Worm (Caenorhabditis elegans) whole organism, L4 larva: ENCODE measurements around the gene nep-6.
A peak's percentile ranks its signal among the peaks of the same experiment; 100 is the strongest.

Experiments used
- F10B5.3 ChIP-seq: sonication (generic microtip); optimal IDR thresholded peaks from 2 replicates; lab custom pipeline; 2016; ENCODE audit warnings: mild to moderate bottlenecking, missing genetic modification characterization, missing compliant biosample characterization
- F44E2.7 ChIP-seq: fragments of 200-800 bp; sonication (Bioruptor generic); IDR thresholded peaks from 2 replicates; pipeline ENCODE4 v2.1.2; 2022; ENCODE audit warnings: missing genetic modification characterization, missing compliant biosample characterization
- R02D3.7 ChIP-seq: fragments of 150-350 bp; sonication (generic microtip); optimal IDR thresholded peaks from 3 replicates; lab custom pipeline; 2014; ENCODE audit warnings: missing biosample characterization, missing genetic modification characterization
- T20F7.1 ChIP-seq: fragments of 200-800 bp; sonication (Bioruptor generic); optimal IDR thresholded peaks from 2 replicates; lab custom pipeline; 2018; ENCODE audit warnings: mild to moderate bottlenecking, missing genetic modification characterization, missing compliant biosample characterization
- Y48G9A.11 ChIP-seq: fragments of 200-800 bp; sonication (Bioruptor generic); IDR thresholded peaks from 2 replicates; pipeline ENCODE4 v1.3.6; 2022; ENCODE audit warnings: missing genetic modification reagents, missing genetic modification characterization, missing compliant biosample characterization
- ZK337.2 ChIP-seq: fragments of 200-800 bp; sonication (Bioruptor generic); IDR thresholded peaks from 2 replicates; pipeline ENCODE4 v1.3.6; 2022; ENCODE audit warnings: missing genetic modification reagents, missing genetic modification characterization, missing compliant biosample characterization
- aha-1 ChIP-seq: fragments of 150-350 bp; peaks from one replicate; lab custom pipeline; 2014; ENCODE audit warnings: missing biosample characterization, missing genetic modification characterization
- aly-2 ChIP-seq: sonication (generic microtip); optimal IDR thresholded peaks from 2 replicates; lab custom pipeline; 2018; ENCODE audit warnings: missing biosample characterization, missing genetic modification characterization
- ceh-32 ChIP-seq: sonication (generic microtip); optimal IDR thresholded peaks from 2 replicates; lab custom pipeline; 2016; ENCODE audit warnings: mild to moderate bottlenecking, missing genetic modification characterization, missing compliant biosample characterization; ENCODE audit not compliant: poor library complexity
- ceh-62 ChIP-seq: sonication (generic microtip); optimal IDR thresholded peaks from 2 replicates; lab custom pipeline; 2017; ENCODE audit warnings: missing biosample characterization, missing genetic modification characterization
- ces-1 ChIP-seq: fragments of 150-350 bp; sonication (generic microtip); optimal IDR thresholded peaks from 4 replicates; lab custom pipeline; 2014; ENCODE audit warnings: missing biosample characterization, missing genetic modification reagents, missing genetic modification characterization
- daf-16 ChIP-seq, 3 experiments: sonication (generic microtip); optimal IDR thresholded peaks; 2 replicates each; lab custom pipeline; 2016 to 2017; ENCODE audit warnings: missing genetic modification characterization in 3 of 3, missing genetic modification reagents in 3 of 3, mild to moderate bottlenecking in 2 of 3, missing compliant biosample characterization in 2 of 3, missing biosample characterization in 1 of 3, moderate library complexity in 1 of 3
- dmd-6 ChIP-seq: fragments of 200-800 bp; sonication (Bioruptor generic); IDR thresholded peaks from 2 replicates; pipeline ENCODE4 v1.3.6; 2022; ENCODE audit warnings: missing genetic modification reagents, missing genetic modification characterization, missing compliant biosample characterization
- dmd-9 ChIP-seq: fragments of 200-800 bp; sonication (Bioruptor generic); IDR thresholded peaks from 2 replicates; pipeline ENCODE4 v1.3.6; 2022; ENCODE audit warnings: missing genetic modification reagents, missing genetic modification characterization, missing compliant biosample characterization
- dpl-1 ChIP-seq: fragments of 150-350 bp; optimal IDR thresholded peaks from 2 replicates; lab custom pipeline; 2014; ENCODE audit warnings: missing biosample characterization, missing genetic modification reagents, missing genetic modification characterization
- egl-43 ChIP-seq: fragments of 200-800 bp; sonication (Bioruptor generic); IDR thresholded peaks from 2 replicates; pipeline ENCODE4 v1.3.6; 2022; ENCODE audit warnings: missing genetic modification reagents, missing genetic modification characterization, missing compliant biosample characterization
- gei-8 ChIP-seq: fragments of 200-800 bp; sonication (Bioruptor generic); optimal IDR thresholded peaks from 2 replicates; lab custom pipeline; 2018; ENCODE audit warnings: mild to moderate bottlenecking, missing genetic modification characterization, missing compliant biosample characterization
- lin-1 ChIP-seq: fragments of 200-800 bp; sonication (Bioruptor generic); IDR thresholded peaks from 2 replicates; pipeline ENCODE4 v1.3.6; 2022; ENCODE audit warnings: missing genetic modification reagents, missing genetic modification characterization, missing compliant biosample characterization
- lin-13 ChIP-seq: fragments of 150-350 bp; optimal IDR thresholded peaks from 2 replicates; lab custom pipeline; 2014; ENCODE audit warnings: missing biosample characterization, missing genetic modification reagents, missing genetic modification characterization
- lin-29 ChIP-seq: fragments of 200-800 bp; sonication (Bioruptor generic); IDR thresholded peaks from 2 replicates; pipeline ENCODE4 v1.3.6; 2022; ENCODE audit warnings: missing genetic modification reagents, missing genetic modification characterization, missing compliant biosample characterization
- lir-3 ChIP-seq: sonication (generic microtip); optimal IDR thresholded peaks from 2 replicates; lab custom pipeline; 2016; ENCODE audit warnings: mild to moderate bottlenecking, missing genetic modification characterization, missing compliant biosample characterization
- lsy-2 ChIP-seq, 2 experiments: fragments of 150-350 bp in 1 of 2; sonication (generic microtip) in 1 of 2; optimal IDR thresholded peaks; 2 replicates each; lab custom pipeline; 2014 to 2017; ENCODE audit warnings: missing biosample characterization in 2 of 2, missing genetic modification characterization in 2 of 2
- madf-5 ChIP-seq, 2 experiments: fragments of 200-800 bp; sonication (Bioruptor generic); IDR thresholded peaks; 2 replicates each; pipeline ENCODE4 v1.3.6; 2022; ENCODE audit warnings: missing compliant biosample characterization in 2 of 2, missing genetic modification characterization in 2 of 2
- mes-2 ChIP-seq: sonication (generic microtip); optimal IDR thresholded peaks from 2 replicates; lab custom pipeline; 2016; ENCODE audit warnings: missing genotype, mild to moderate bottlenecking, missing genetic modification characterization, missing compliant biosample characterization; ENCODE audit not compliant: poor library complexity, severe bottlenecking
- mxl-2 ChIP-seq: fragments of 200-800 bp; sonication (Bioruptor generic); conservative IDR thresholded peaks from 2 replicates; pipeline ENCODE4 v1.3.6; 2022; ENCODE audit warnings: missing genetic modification reagents, missing genetic modification characterization, missing compliant biosample characterization
- nhr-102 ChIP-seq: sonication (generic microtip); optimal IDR thresholded peaks from 2 replicates; lab custom pipeline; 2016; ENCODE audit warnings: mild to moderate bottlenecking, missing genetic modification characterization, moderate library complexity, missing compliant biosample characterization
- nhr-111 ChIP-seq: fragments of 200-800 bp; sonication (Bioruptor generic); optimal IDR thresholded peaks from 2 replicates; lab custom pipeline; 2018; ENCODE audit warnings: mild to moderate bottlenecking, missing genetic modification characterization, missing compliant biosample characterization
- nhr-25 ChIP-seq: sonication (generic microtip); optimal IDR thresholded peaks from 2 replicates; lab custom pipeline; 2017; ENCODE audit warnings: missing genetic modification characterization, mild to moderate bottlenecking, missing compliant biosample characterization, antibody characterized with exemption, moderate library complexity, borderline replicate concordance; ENCODE audit not compliant: insufficient read depth
- nhr-41 ChIP-seq: fragments of 200-800 bp; sonication (Bioruptor generic); IDR thresholded peaks from 2 replicates; pipeline ENCODE4 v1.3.6; 2022; ENCODE audit warnings: missing genetic modification reagents, missing genetic modification characterization, missing compliant biosample characterization
- nhr-48 ChIP-seq: sonication (generic microtip); optimal IDR thresholded peaks from 2 replicates; lab custom pipeline; 2016; ENCODE audit warnings: mild to moderate bottlenecking, missing genetic modification characterization, missing compliant biosample characterization
- nhr-6 ChIP-seq: fragments of 150-350 bp; optimal IDR thresholded peaks from 2 replicates; lab custom pipeline; 2014; ENCODE audit warnings: missing biosample characterization, missing genetic modification characterization
- saeg-2 ChIP-seq: fragments of 200-800 bp; sonication (Bioruptor generic); IDR thresholded peaks from 2 replicates; pipeline ENCODE4 v1.3.6; 2022; ENCODE audit warnings: missing genetic modification reagents, missing genetic modification characterization, missing compliant biosample characterization
- skn-1 ChIP-seq: fragments of 150-350 bp; optimal IDR thresholded peaks from 2 replicates; lab custom pipeline; 2014; ENCODE audit warnings: missing biosample characterization, missing genetic modification characterization
- tag-97 ChIP-seq: fragments of 200-800 bp; sonication (Bioruptor generic); IDR thresholded peaks from 2 replicates; pipeline ENCODE4 v1.3.6; 2022; ENCODE audit warnings: missing genetic modification characterization, missing compliant biosample characterization
- unc-39 ChIP-seq: sonication (generic microtip); optimal IDR thresholded peaks from 2 replicates; lab custom pipeline; 2017; ENCODE audit warnings: missing biosample characterization, missing genetic modification characterization
- zip-11 ChIP-seq: fragments of 200-800 bp; sonication (Bioruptor generic); IDR thresholded peaks from 2 replicates; pipeline ENCODE4 v1.3.6; 2022; ENCODE audit warnings: missing genetic modification characterization, missing compliant biosample characterization
- zip-2 ChIP-seq: fragments of 150-350 bp; optimal IDR thresholded peaks from 2 replicates; lab custom pipeline; 2014; ENCODE audit warnings: missing biosample characterization, missing genetic modification characterization

nep-6 gene

ce11 chrII:3444280-3444679 is 27.7 kb downstream of the nep-6 start, which contains the start of gene C16C8.4:
Gene C16C8.4 (minus strand): TSS chrII:3444380.
- no peak for TF ChIP-seq unc-39
- peak; percentile 66 for TF ChIP-seq aha-1 (tag; lab: Kevin White, UChicago)

ce11 chrII:3445285-3445806 is 28.7 kb downstream of the nep-6 start, which contains the start of the genes C16C8.5 and C16C8.16:
Gene C16C8.5 (minus strand): TSS chrII:3445385.
Gene C16C8.16 (plus strand): TSS chrII:3445756.
- TF ChIP-seq nhr-25 (tag; lab: Kevin White, UChicago) (no peak), ceh-62 (tag; lab: Kevin White, UChicago) (no peak), dpl-1 (GFP tag; lab: Kevin White, UChicago) (no peak)
- TF ChIP-seq, all 104 proteins: peak for 0

ce11 chrII:3446647-3447046 is 30.0 kb downstream of the nep-6 start, which contains the start of the genes C16C8.20 and gldi-6:
Gene C16C8.20 (plus strand): TSS chrII:3446947.
Gene gldi-6 (plus strand): TSS chrII:3446947.
- TF ChIP-seq nhr-48 (tag; lab: Kevin White, UChicago): no peak
- TF ChIP-seq nhr-111: no peak
- TF ChIP-seq lin-29 (GFP tag; lab: Robert Waterston, UW): no peak
- no peak for TF ChIP-seq lin-13 (GFP tag; lab: Kevin White, UChicago)
- TF ChIP-seq saeg-2 (GFP tag; lab: Robert Waterston, UW): no peak
- TF ChIP-seq F10B5.3 (tag; lab: Kevin White, UChicago): no peak
- TF ChIP-seq lir-3 (tag; lab: Kevin White, UChicago): no peak
- no peak for TF ChIP-seq ces-1 (GFP tag; lab: Kevin White, UChicago)
- no peak for TF ChIP-seq zip-2 (tag; lab: Kevin White, UChicago)
- TF ChIP-seq aly-2 (tag; lab: Kevin White, UChicago): no peak
- TF ChIP-seq madf-5 (GFP tag; IDR thresholded peaks at IDR 0.05; lab: Robert Waterston, UW): no peak
- TF ChIP-seq R02D3.7: no peak
- TF ChIP-seq mes-2 (tag; lab: Kevin White, UChicago): no peak
- TF ChIP-seq skn-1 (tag; lab: Kevin White, UChicago): no peak
- TF ChIP-seq nhr-6: no peak
- TF ChIP-seq nhr-41 (GFP tag; lab: Robert Waterston, UW): no peak
- TF ChIP-seq egl-43 (GFP tag; lab: Robert Waterston, UW): no peak
- no peak for TF ChIP-seq tag-97 (GFP tag; lab: Robert Waterston, UW)

- TF ChIP-seq nhr-111 (no peak), skn-1 (tag; lab: Kevin White, UChicago) (no peak), lsy-2 (tag; optimal IDR thresholded peaks at IDR 0.05; lab: Kevin White, UChicago) (no peak), ZK337.2 (GFP tag; lab: Robert Waterston, UW) (no peak), nhr-6 (no peak), F44E2.7 (GFP tag; lab: Robert Waterston, UW) (no peak), lin-1 (GFP tag; lab: Robert Waterston, UW) (no peak), gei-8 (GFP tag; lab: Kevin White, UChicago) (no peak), ceh-32 (no peak), dmd-6 (GFP tag; lab: Robert Waterston, UW) (no peak), dmd-9 (GFP tag; lab: Robert Waterston, UW) (no peak), mxl-2 (GFP tag; lab: Robert Waterston, UW) (no peak), T20F7.1 (GFP tag; lab: Kevin White, UChicago) (no peak), daf-16 (GFP tag; optimal IDR thresholded peaks at IDR 0.05; lab: Kevin White, UChicago) (no peak), daf-16 (tag; optimal IDR thresholded peaks at IDR 0.05; lab: Kevin White, UChicago) (no peak), zip-11 (GFP tag; lab: Robert Waterston, UW) (no peak), nhr-41 (GFP tag; lab: Robert Waterston, UW) (no peak), egl-43 (GFP tag; lab: Robert Waterston, UW) (no peak), Y48G9A.11 (GFP tag; lab: Robert Waterston, UW) (no peak), nhr-102 (tag; lab: Kevin White, UChicago) (no peak)
Measured at ce11 chrII:3447906-3448305, 31.3 kb downstream of the nep-6 start, which contains the start of gene C16C8.21. Gene C16C8.21 (plus strand): TSS chrII:3448206.
